Worm (Caenorhabditis elegans) whole organism, mixed stage, embryonic: Measurements from ENCODE around the gene ddr-1.

Experiments used
- M03D4.4 ChIP-seq: sonication (generic microtip); optimal IDR thresholded peaks from 2 replicates; lab custom pipeline; 2017; ENCODE audit warnings: mild to moderate bottlenecking, missing genetic modification characterization, missing compliant biosample characterization
- bed-3 ChIP-seq: fragments of 200-800 bp; sonication (Bioruptor generic); optimal IDR thresholded peaks from 3 replicates; lab custom pipeline; 2018; ENCODE audit warnings: mild to moderate bottlenecking, missing genetic modification characterization, moderate library complexity, missing compliant biosample characterization
- blmp-1 ChIP-seq: fragments of 150-350 bp; optimal IDR thresholded peaks from 2 replicates; lab custom pipeline; 2014; ENCODE audit warnings: missing biosample characterization, missing genetic modification characterization
- ceh-39 ChIP-seq: fragments of 150-350 bp; optimal IDR thresholded peaks from 2 replicates; lab custom pipeline; 2014; ENCODE audit warnings: missing biosample characterization, missing genetic modification characterization
- ceh-43 ChIP-seq: fragments of 200-800 bp; sonication (Bioruptor generic); optimal IDR thresholded peaks from 2 replicates; lab custom pipeline; 2018; ENCODE audit warnings: mild to moderate bottlenecking, missing genetic modification characterization, moderate library complexity, missing compliant biosample characterization
- ceh-83 ChIP-seq: fragments of 200-800 bp; sonication (Bioruptor generic); optimal IDR thresholded peaks from 2 replicates; lab custom pipeline; 2018; ENCODE audit warnings: mild to moderate bottlenecking, missing genetic modification characterization, missing compliant biosample characterization
- ces-1 ChIP-seq: fragments of 150-350 bp; optimal IDR thresholded peaks from 2 replicates; lab custom pipeline; 2014; ENCODE audit warnings: missing biosample characterization, missing genetic modification reagents, missing genetic modification characterization
- cnd-1 ChIP-seq: fragments of 200-800 bp; sonication (Bioruptor generic); optimal IDR thresholded peaks from 2 replicates; lab custom pipeline; 2018; ENCODE audit warnings: mild to moderate bottlenecking, missing genetic modification characterization, missing compliant biosample characterization
- drap-1 ChIP-seq: fragments of 200-800 bp; sonication (Bioruptor generic); optimal IDR thresholded peaks from 3 replicates; lab custom pipeline; 2018; ENCODE audit warnings: mild to moderate bottlenecking, missing genetic modification characterization, missing compliant biosample characterization
- elt-1 ChIP-seq: sonication (generic microtip); optimal IDR thresholded peaks from 2 replicates; lab custom pipeline; 2017; ENCODE audit warnings: missing genetic modification characterization, mild to moderate bottlenecking, missing compliant biosample characterization, antibody characterized with exemption, moderate library complexity, borderline replicate concordance; ENCODE audit not compliant: insufficient read depth
- elt-3 ChIP-seq: fragments of 150-350 bp; optimal IDR thresholded peaks from 2 replicates; lab custom pipeline; 2014; ENCODE audit warnings: missing biosample characterization, missing genetic modification characterization
- flh-1 ChIP-seq: fragments of 200-800 bp; sonication (Bioruptor generic); optimal IDR thresholded peaks from 2 replicates; lab custom pipeline; 2018; ENCODE audit warnings: mild to moderate bottlenecking, missing genetic modification characterization, moderate library complexity, missing compliant biosample characterization
- ham-2 ChIP-seq: fragments of 200-800 bp; sonication (Bioruptor generic); optimal IDR thresholded peaks from 2 replicates; lab custom pipeline; 2018; ENCODE audit warnings: mild to moderate bottlenecking, missing genetic modification characterization, missing compliant biosample characterization
- hlh-1 ChIP-seq: fragments of 150-350 bp; optimal IDR thresholded peaks from 2 replicates; lab custom pipeline; 2014; ENCODE audit warnings: missing biosample characterization, missing genetic modification reagents, missing genetic modification characterization
- lin-13 ChIP-seq: fragments of 150-350 bp; optimal IDR thresholded peaks from 2 replicates; lab custom pipeline; 2014; ENCODE audit warnings: missing biosample characterization, missing genetic modification characterization
- lin-32 ChIP-seq: fragments of 200-800 bp; sonication (Bioruptor generic); optimal IDR thresholded peaks from 2 replicates; lab custom pipeline; 2018; ENCODE audit warnings: mild to moderate bottlenecking, missing genetic modification characterization, missing compliant biosample characterization
- lsy-2 ChIP-seq: fragments of 150-350 bp; optimal IDR thresholded peaks from 2 replicates; lab custom pipeline; 2014; ENCODE audit warnings: missing biosample characterization, missing genetic modification characterization
- mab-5 ChIP-seq: fragments of 150-350 bp; optimal IDR thresholded peaks from 2 replicates; lab custom pipeline; 2014; ENCODE audit warnings: missing biosample characterization, missing genetic modification characterization
- mep-1 ChIP-seq: fragments of 150-350 bp; optimal IDR thresholded peaks from 2 replicates; lab custom pipeline; 2017; ENCODE audit warnings: missing biosample characterization, missing genetic modification reagents, missing genetic modification characterization, inconsistent platforms
- mls-2 ChIP-seq: sonication (generic microtip); optimal IDR thresholded peaks from 2 replicates; lab custom pipeline; 2016; ENCODE audit warnings: mild to moderate bottlenecking, missing genetic modification characterization, moderate library complexity, missing compliant biosample characterization
- nhr-12 ChIP-seq: fragments of 150-350 bp; optimal IDR thresholded peaks from 2 replicates; lab custom pipeline; 2014; ENCODE audit warnings: missing biosample characterization, missing genetic modification characterization
- nhr-2 ChIP-seq: fragments of 150-350 bp; optimal IDR thresholded peaks from 2 replicates; lab custom pipeline; 2014; ENCODE audit warnings: missing biosample characterization, missing genetic modification characterization
- nhr-237 ChIP-seq: fragments of 150-350 bp; optimal IDR thresholded peaks from 2 replicates; lab custom pipeline; 2014; ENCODE audit warnings: missing biosample characterization, missing genetic modification characterization
- nhr-28 ChIP-seq: fragments of 150-350 bp; optimal IDR thresholded peaks from 2 replicates; lab custom pipeline; 2014; ENCODE audit warnings: missing biosample characterization, missing genetic modification characterization
- nhr-76 ChIP-seq: sonication (generic microtip); optimal IDR thresholded peaks from 2 replicates; lab custom pipeline; 2017; ENCODE audit warnings: missing biosample characterization, missing genetic modification characterization
- pha-4 ChIP-seq: fragments of 150-350 bp; optimal IDR thresholded peaks from 2 replicates; lab custom pipeline; 2018; ENCODE audit warnings: missing biosample characterization, missing genetic modification reagents, missing genetic modification characterization
- sem-2 ChIP-seq: fragments of 200-800 bp; sonication (Bioruptor generic); optimal IDR thresholded peaks from 2 replicates; lab custom pipeline; 2018; ENCODE audit warnings: mild to moderate bottlenecking, missing genetic modification characterization, missing compliant biosample characterization
- snpc-4 ChIP-seq: fragments of 150-350 bp; optimal IDR thresholded peaks from 2 replicates; lab custom pipeline; 2014; ENCODE audit warnings: missing biosample characterization, missing genetic modification characterization
- sptf-1 ChIP-seq: sonication (generic microtip); optimal IDR thresholded peaks from 2 replicates; lab custom pipeline; 2017; ENCODE audit warnings: mild to moderate bottlenecking, missing genetic modification characterization, moderate library complexity, missing compliant biosample characterization
- tbx-8 ChIP-seq: fragments of 200-800 bp; sonication (Bioruptor generic); optimal IDR thresholded peaks from 2 replicates; lab custom pipeline; 2018; ENCODE audit warnings: mild to moderate bottlenecking, missing genetic modification characterization, moderate library complexity, missing compliant biosample characterization
- unc-120 ChIP-seq: sonication (generic microtip); optimal IDR thresholded peaks from 2 replicates; lab custom pipeline; 2017; ENCODE audit warnings: missing genetic modification characterization, missing compliant biosample characterization; ENCODE audit not compliant: poor library complexity, severe bottlenecking
- unc-39 ChIP-seq: fragments of 150-350 bp; optimal IDR thresholded peaks from 2 replicates; lab custom pipeline; 2014; ENCODE audit warnings: missing biosample characterization, missing genetic modification characterization
- unc-62 ChIP-seq: fragments of 150-350 bp; optimal IDR thresholded peaks from 2 replicates; lab custom pipeline; 2014; ENCODE audit warnings: missing biosample characterization, missing genetic modification reagents, missing genetic modification characterization
- zip-8 ChIP-seq: fragments of 150-350 bp; optimal IDR thresholded peaks from 2 replicates; lab custom pipeline; 2014; ENCODE audit warnings: missing biosample characterization, missing genetic modification characterization
- ztf-11 ChIP-seq: fragments of 150-350 bp; optimal IDR thresholded peaks from 2 replicates; lab custom pipeline; 2014; ENCODE audit warnings: missing biosample characterization, missing genetic modification characterization

Gene ddr-1

DNA sequence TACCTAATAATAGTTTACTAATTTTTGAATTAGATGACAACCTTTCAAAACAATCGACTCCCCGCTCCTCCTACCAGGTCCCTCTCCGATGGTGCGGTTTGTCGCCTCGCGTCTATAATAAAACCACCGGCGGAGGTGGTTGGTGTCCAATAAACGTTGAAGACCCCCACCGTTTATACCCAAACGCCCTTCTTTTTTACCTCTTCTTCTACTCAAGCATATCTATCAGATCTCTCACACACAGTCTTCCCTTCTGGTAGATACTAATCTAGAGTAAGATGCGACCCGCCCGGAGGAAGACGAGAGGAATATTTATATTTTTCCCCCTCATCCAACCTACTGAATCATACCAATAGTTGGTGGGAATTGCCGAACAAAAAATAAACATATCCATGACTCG lies 17.8 kb downstream of the ddr-1 start:
- TF ChIP-seq elt-1 (tag; lab: Kevin White, UChicago) (peak; percentile 39), ceh-83 (GFP tag; lab: Kevin White, UChicago) (no peak)

DNA sequence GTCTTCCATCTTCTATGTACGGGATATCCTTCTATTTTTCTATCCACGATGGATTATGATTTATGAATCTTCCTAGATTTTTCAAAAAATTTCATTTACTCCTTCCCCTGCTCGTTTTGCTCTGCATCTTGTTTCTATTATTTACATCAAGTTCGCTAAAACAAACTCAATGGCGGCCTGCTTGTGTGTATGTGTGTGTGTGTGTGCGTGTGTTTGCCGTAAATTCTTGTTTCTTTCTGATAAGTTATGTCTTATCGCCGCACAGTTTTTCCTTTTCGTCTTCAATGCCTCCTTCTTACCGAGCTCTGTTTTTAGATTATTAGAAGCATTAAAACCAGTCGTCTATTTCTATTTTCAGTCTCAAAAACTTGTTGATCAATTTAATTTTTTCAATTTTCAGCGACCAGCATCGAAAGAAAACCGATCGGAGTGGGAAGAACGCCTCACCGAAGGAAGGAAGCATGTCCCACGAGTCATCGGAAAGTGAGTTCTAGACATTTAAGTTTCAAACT lies 18.3 kb downstream of the ddr-1 start, which contains the start of gene dlg-1:
dlg-1 (plus strand) TSS at position 401 of the 512 bp plus-strand sequence.
- TF ChIP-seq flh-1 (GFP tag; lab: Kevin White, UChicago) (no peak), pha-4 (peak; percentile 9)

DNA sequence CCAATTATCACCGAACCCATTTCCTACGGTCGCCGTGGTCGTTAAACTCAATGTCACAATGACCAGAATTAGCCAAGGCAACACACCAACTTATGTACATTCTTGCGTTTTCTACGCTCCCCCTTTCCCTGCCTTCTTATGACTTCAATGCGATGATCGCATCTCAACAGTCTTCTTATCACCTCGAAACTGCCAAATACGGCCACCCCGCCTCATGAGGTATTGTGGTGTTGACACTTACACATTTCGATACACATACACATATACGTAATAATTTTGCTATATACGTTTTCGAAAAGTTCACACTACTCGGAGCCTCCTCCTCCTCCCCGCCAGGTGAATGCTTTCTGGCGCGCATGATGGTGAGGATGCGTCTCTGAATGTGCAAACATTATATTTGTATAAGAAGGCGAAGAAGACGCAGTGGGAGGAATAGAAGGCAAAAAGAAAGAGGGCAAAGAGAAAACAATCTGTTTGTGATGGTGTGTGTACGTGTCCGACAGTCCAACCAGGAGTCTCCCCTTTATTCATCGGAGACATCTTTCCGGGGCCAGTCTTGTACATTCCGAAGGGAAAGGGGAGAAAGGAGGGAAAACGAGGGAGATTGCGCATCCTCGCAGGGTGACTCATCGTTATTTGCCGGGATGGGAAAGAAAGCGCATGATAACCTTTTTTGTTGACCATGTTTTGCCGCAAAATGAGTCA lies 19.0 kb downstream of the ddr-1 start:
- no peak for TF ChIP-seq nhr-28 (tag; lab: Kevin White, UChicago)
- no peak for TF ChIP-seq unc-62 (GFP tag; lab: Kevin White, UChicago)
- TF ChIP-seq nhr-2 (tag; lab: Kevin White, UChicago): peak; percentile 7
- no peak for TF ChIP-seq ceh-43 (GFP tag; lab: Kevin White, UChicago)
- peak; percentile 72 for TF ChIP-seq blmp-1
- TF ChIP-seq sptf-1: no peak
- TF ChIP-seq M03D4.4 (tag; lab: Kevin White, UChicago): no peak
- no peak for TF ChIP-seq lin-13 (tag; lab: Kevin White, UChicago)
- no peak for TF ChIP-seq tbx-8 (GFP tag; lab: Kevin White, UChicago)
- TF ChIP-seq nhr-237 (tag; lab: Kevin White, UChicago): peak; percentile 7
- no peak for TF ChIP-seq ceh-39 (tag; lab: Kevin White, UChicago)
- no peak for TF ChIP-seq bed-3 (GFP tag; lab: Kevin White, UChicago)
- peak; percentile 29 for TF ChIP-seq pha-4
- TF ChIP-seq mep-1 (tag; lab: Kevin White, UChicago): peak; percentile 11
- no peak for TF ChIP-seq drap-1 (GFP tag; lab: Kevin White, UChicago)
- no peak for TF ChIP-seq lin-32
- TF ChIP-seq ztf-11 (tag; lab: Kevin White, UChicago): peak; percentile 3
- no peak for TF ChIP-seq cnd-1 (tag; lab: Kevin White, UChicago)
- TF ChIP-seq mls-2 (tag; lab: Kevin White, UChicago): peak; percentile 33
- no peak for TF ChIP-seq nhr-76
- no peak for TF ChIP-seq nhr-12 (tag; lab: Kevin White, UChicago)
- TF ChIP-seq elt-1 (tag; lab: Kevin White, UChicago): no peak
- TF ChIP-seq ceh-83 (GFP tag; lab: Kevin White, UChicago): no peak
- TF ChIP-seq sem-2 (GFP tag; lab: Kevin White, UChicago): no peak
- TF ChIP-seq zip-8 (tag; lab: Kevin White, UChicago): no peak
- no peak for TF ChIP-seq ces-1 (GFP tag; lab: Kevin White, UChicago)
- peak; percentile 1 for TF ChIP-seq ham-2 (GFP tag; lab: Kevin White, UChicago)
- TF ChIP-seq mab-5 (tag; lab: Kevin White, UChicago): no peak
- TF ChIP-seq elt-3 (tag; lab: Kevin White, UChicago): no peak
- TF ChIP-seq hlh-1 (tag; lab: Kevin White, UChicago): no peak
- TF ChIP-seq unc-39 (tag; lab: Kevin White, UChicago): no peak
- no peak for TF ChIP-seq lsy-2 (tag; lab: Kevin White, UChicago)
- no peak for TF ChIP-seq snpc-4 (tag; lab: Kevin White, UChicago)
- TF ChIP-seq unc-120 (tag; lab: Kevin White, UChicago): no peak
- TF ChIP-seq flh-1 (GFP tag; lab: Kevin White, UChicago): no peak
